Worm (Caenorhabditis elegans): ENCODE results near the gene Y82E9BR.18.

DNA sequence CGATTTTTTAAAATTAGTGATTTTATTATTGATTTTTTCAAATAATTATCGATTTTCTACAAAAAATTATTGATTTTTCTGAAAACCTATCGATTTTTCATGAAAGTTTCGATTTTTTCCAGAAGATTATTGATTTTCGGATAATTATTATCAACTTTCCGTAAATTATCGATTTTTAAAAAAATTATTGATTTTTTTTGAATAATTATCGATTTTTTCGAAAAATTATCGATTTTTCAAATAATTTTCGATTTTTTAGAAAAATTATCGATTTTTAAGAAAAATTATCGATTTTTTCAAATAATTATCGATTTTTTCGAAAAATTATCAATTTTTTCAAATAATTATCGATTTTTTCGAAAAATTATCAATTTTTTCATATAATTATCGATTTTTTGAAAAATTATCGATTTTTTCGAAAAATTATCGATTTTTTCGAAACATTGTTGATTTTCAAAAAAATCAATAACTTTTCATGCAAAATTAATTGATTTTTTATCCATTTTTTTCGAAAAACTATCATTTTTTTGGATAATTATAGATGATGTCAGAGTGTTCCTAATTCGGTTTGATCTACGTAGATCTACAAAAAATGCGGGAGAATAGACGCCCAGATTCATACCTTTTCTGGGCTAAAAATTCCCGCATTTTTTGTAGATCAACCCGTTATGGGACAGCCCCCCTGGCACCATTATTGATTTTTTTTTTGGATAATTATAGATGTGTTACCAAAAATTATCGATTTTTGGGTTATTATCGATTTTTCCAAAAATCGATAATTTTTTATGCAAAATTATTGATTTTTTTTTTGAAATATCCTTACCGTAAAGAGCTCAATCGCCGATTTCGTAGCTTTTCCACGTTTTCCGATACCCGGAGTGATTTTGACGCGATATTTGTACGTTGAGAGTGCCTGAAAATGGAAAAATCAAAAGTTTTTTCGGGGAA lies 14.7 kb downstream of the Y82E9BR.18 start:
- TF ChIP-seq pha-4 (tag; optimal IDR thresholded peaks at IDR 0.05) (no peak), nhr-237 (tag; optimal IDR thresholded peaks at IDR 0.05) (no peak), lsy-2 (tag; optimal IDR thresholded peaks at IDR 0.05) (no peak), sptf-1 (tag; optimal IDR thresholded peaks at IDR 0.05) (no peak)
